Worm (Caenorhabditis elegans) whole organism, midembryonic: ENCODE data around the gene W08E12.2.

ENCODE experiments used
- T22C8.4 ChIP-seq: fragments of 200-800 bp; sonication (Bioruptor generic); IDR thresholded peaks from 2 replicates; pipeline ENCODE4 v1.3.6; 2022; ENCODE audit warnings: missing genetic modification characterization, missing compliant biosample characterization
- cog-1 ChIP-seq: sonication (generic microtip); optimal IDR thresholded peaks from 2 replicates; lab custom pipeline; 2016; ENCODE audit warnings: missing genetic modification characterization, missing compliant biosample characterization
- flt-1 ChIP-seq: fragments of 200-800 bp; sonication (Bioruptor generic); IDR thresholded peaks from 2 replicates; pipeline ENCODE4 v1.3.6; 2022; ENCODE audit warnings: missing genetic modification characterization, missing compliant biosample characterization
- klf-2 ChIP-seq: fragments of 200-800 bp; sonication (Bioruptor generic); conservative IDR thresholded peaks from 2 replicates; pipeline ENCODE4 v1.3.6; 2022; ENCODE audit warnings: missing genetic modification reagents, missing genetic modification characterization, missing compliant biosample characterization
- med-1 ChIP-seq: sonication (generic microtip); optimal IDR thresholded peaks from 2 replicates; lab custom pipeline; 2017; ENCODE audit warnings: missing genetic modification characterization, mild to moderate bottlenecking, missing compliant biosample characterization, antibody characterized with exemption, missing genetic modification reagents; ENCODE audit not compliant: insufficient read depth
- ref-1 ChIP-seq: fragments of 200-800 bp; sonication (Bioruptor generic); conservative IDR thresholded peaks from 2 replicates; pipeline ENCODE4 v1.3.6; 2022; ENCODE audit warnings: missing genetic modification reagents, missing genetic modification characterization, missing compliant biosample characterization
- tab-1 ChIP-seq: fragments of 200-800 bp; sonication (Bioruptor generic); IDR thresholded peaks from 2 replicates; pipeline ENCODE4 v1.3.6; 2022; ENCODE audit warnings: missing genetic modification characterization, missing compliant biosample characterization
- ztf-23 ChIP-seq: fragments of 200-800 bp; sonication (Bioruptor generic); IDR thresholded peaks from 2 replicates; pipeline ENCODE4 v1.3.6; 2022; ENCODE audit warnings: missing genetic modification reagents, missing genetic modification characterization, missing compliant biosample characterization
- ztf-29 ChIP-seq: fragments of 200-800 bp; sonication (Bioruptor generic); IDR thresholded peaks from 2 replicates; pipeline ENCODE4 v1.3.6; 2022; ENCODE audit warnings: missing genetic modification reagents, missing genetic modification characterization, missing compliant biosample characterization

The W08E12.2 gene

ce11 chrIV:3337275-3337674, 31.6 kb downstream of the W08E12.2 start:
- peak; percentile 72 for TF ChIP-seq ztf-23 (GFP tag; lab: Robert Waterston, UW)
- TF ChIP-seq tab-1 (GFP tag; lab: Robert Waterston, UW): no peak; the same call in none of the 2 replicates
- TF ChIP-seq flt-1 (GFP tag; lab: Robert Waterston, UW): peak; percentile 74
- TF ChIP-seq ref-1: peak; percentile 57
- TF ChIP-seq T22C8.4 (GFP tag; lab: Robert Waterston, UW): 0 out of 2 replicates have a peak, but pooled peaks have one; percentile 25
- no peak for TF ChIP-seq ztf-29

- no peak for TF ChIP-seq med-1 (GFP tag; lab: Kevin White, UChicago)
- peak; percentile 40; the same call in 1 of the 2 replicates for TF ChIP-seq T22C8.4 (GFP tag; lab: Robert Waterston, UW)
These were observed 32.5 kb downstream of the W08E12.2 start for ce11 chrIV:3338176-3338575.

ce11 chrIV:3338676-3339075, 33.0 kb downstream of the W08E12.2 start, which contains the start of gene hrpa-1:
Gene hrpa-1, minus strand, starts transcription at chrIV:3338867.
- TF ChIP-seq T22C8.4 (GFP tag; lab: Robert Waterston, UW) (no peak), ztf-23 (GFP tag; lab: Robert Waterston, UW) (0 out of 2 replicates have a peak, but pooled peaks have one; percentile 12), cog-1 (tag; lab: Kevin White, UChicago) (peak; percentile 51)

ce11 chrIV:3341170-3341569, 35.5 kb downstream of the W08E12.2 start, which contains the start of gene F42A6.2:
Gene F42A6.2, plus strand, starts transcription at chrIV:3341470.
- TF ChIP-seq cog-1 (tag; lab: Kevin White, UChicago): no peak
- TF ChIP-seq tab-1 (GFP tag; lab: Robert Waterston, UW): no peak
- no peak for TF ChIP-seq T22C8.4 (GFP tag; lab: Robert Waterston, UW)
- TF ChIP-seq klf-2 (GFP tag; lab: Robert Waterston, UW): no peak

- TF ChIP-seq ztf-23 (GFP tag; lab: Robert Waterston, UW) (no peak), tab-1 (GFP tag; lab: Robert Waterston, UW) (no peak), T22C8.4 (GFP tag; lab: Robert Waterston, UW) (no peak), flt-1 (GFP tag; lab: Robert Waterston, UW) (no peak), cog-1 (tag; lab: Kevin White, UChicago) (no peak), klf-2 (GFP tag; lab: Robert Waterston, UW) (no peak), med-1 (GFP tag; lab: Kevin White, UChicago) (no peak), ref-1 (no peak), ztf-29 (no peak)
These were observed 39.8 kb downstream of the W08E12.2 start for ce11 chrIV:3345484-3345883.

ce11 chrIV:3348334-3348733, 42.7 kb downstream of the W08E12.2 start:
- TF ChIP-seq cog-1 (tag; lab: Kevin White, UChicago): no peak
- TF ChIP-seq ztf-23 (GFP tag; lab: Robert Waterston, UW): no peak
- no peak for TF ChIP-seq ztf-29
- TF ChIP-seq T22C8.4 (GFP tag; lab: Robert Waterston, UW): no peak
- no peak for TF ChIP-seq med-1 (GFP tag; lab: Kevin White, UChicago)
- no peak for TF ChIP-seq klf-2 (GFP tag; lab: Robert Waterston, UW)
- TF ChIP-seq flt-1 (GFP tag; lab: Robert Waterston, UW): no peak
- no peak for TF ChIP-seq tab-1 (GFP tag; lab: Robert Waterston, UW)
- no peak for TF ChIP-seq ref-1

- TF ChIP-seq tab-1 (GFP tag; lab: Robert Waterston, UW) (no peak), klf-2 (GFP tag; lab: Robert Waterston, UW) (no peak), med-1 (GFP tag; lab: Kevin White, UChicago) (no peak), flt-1 (GFP tag; lab: Robert Waterston, UW) (no peak), ztf-29 (no peak), ref-1 (no peak), ztf-23 (GFP tag; lab: Robert Waterston, UW) (no peak), T22C8.4 (GFP tag; lab: Robert Waterston, UW) (no peak), cog-1 (tag; lab: Kevin White, UChicago) (no peak)
These were observed 44.4 kb downstream of the W08E12.2 start, which contains the start of gene elks-1 for ce11 chrIV:3349977-3350580. Gene elks-1, minus strand, starts transcription at chrIV:3350027.

- TF ChIP-seq T22C8.4 (GFP tag; lab: Robert Waterston, UW): no peak
- TF ChIP-seq ztf-29: no peak
- TF ChIP-seq med-1 (GFP tag; lab: Kevin White, UChicago): no peak
- TF ChIP-seq ref-1: no peak
- TF ChIP-seq tab-1 (GFP tag; lab: Robert Waterston, UW): no peak
- TF ChIP-seq flt-1 (GFP tag; lab: Robert Waterston, UW): no peak
- TF ChIP-seq klf-2 (GFP tag; lab: Robert Waterston, UW): no peak
- TF ChIP-seq cog-1 (tag; lab: Kevin White, UChicago): no peak
- TF ChIP-seq ztf-23 (GFP tag; lab: Robert Waterston, UW): no peak
These were observed 46.3 kb downstream of the W08E12.2 start for ce11 chrIV:3352019-3352418.

- TF ChIP-seq med-1 (GFP tag; lab: Kevin White, UChicago) (no peak), tab-1 (GFP tag; lab: Robert Waterston, UW) (no peak), klf-2 (GFP tag; lab: Robert Waterston, UW) (no peak), ztf-29 (no peak), flt-1 (GFP tag; lab: Robert Waterston, UW) (no peak), cog-1 (tag; lab: Kevin White, UChicago) (no peak), ref-1 (no peak), T22C8.4 (GFP tag; lab: Robert Waterston, UW) (no peak)
These were observed 49.1 kb downstream of the W08E12.2 start, which contains the start of gene F42A6.1 for ce11 chrIV:3354757-3355156. Gene F42A6.1, plus strand, starts transcription at chrIV:3355057.
